Worm (Caenorhabditis elegans) whole organism, midembryonic: ENCODE data around the gene rps-9.

ENCODE experiments used
- T22C8.4 ChIP-seq: fragments of 200-800 bp; sonication (Bioruptor generic); IDR thresholded peaks from 2 replicates; pipeline ENCODE4 v1.3.6; 2022; ENCODE audit warnings: missing genetic modification characterization, missing compliant biosample characterization
- cog-1 ChIP-seq: sonication (generic microtip); optimal IDR thresholded peaks from 2 replicates; lab custom pipeline; 2016; ENCODE audit warnings: missing genetic modification characterization, missing compliant biosample characterization
- flt-1 ChIP-seq: fragments of 200-800 bp; sonication (Bioruptor generic); IDR thresholded peaks from 2 replicates; pipeline ENCODE4 v1.3.6; 2022; ENCODE audit warnings: missing genetic modification characterization, missing compliant biosample characterization
- klf-2 ChIP-seq: fragments of 200-800 bp; sonication (Bioruptor generic); conservative IDR thresholded peaks from 2 replicates; pipeline ENCODE4 v1.3.6; 2022; ENCODE audit warnings: missing genetic modification reagents, missing genetic modification characterization, missing compliant biosample characterization
- ref-1 ChIP-seq: fragments of 200-800 bp; sonication (Bioruptor generic); conservative IDR thresholded peaks from 2 replicates; pipeline ENCODE4 v1.3.6; 2022; ENCODE audit warnings: missing genetic modification reagents, missing genetic modification characterization, missing compliant biosample characterization
- tab-1 ChIP-seq: fragments of 200-800 bp; sonication (Bioruptor generic); IDR thresholded peaks from 2 replicates; pipeline ENCODE4 v1.3.6; 2022; ENCODE audit warnings: missing genetic modification characterization, missing compliant biosample characterization
- ztf-23 ChIP-seq: fragments of 200-800 bp; sonication (Bioruptor generic); IDR thresholded peaks from 2 replicates; pipeline ENCODE4 v1.3.6; 2022; ENCODE audit warnings: missing genetic modification reagents, missing genetic modification characterization, missing compliant biosample characterization

DNA sequence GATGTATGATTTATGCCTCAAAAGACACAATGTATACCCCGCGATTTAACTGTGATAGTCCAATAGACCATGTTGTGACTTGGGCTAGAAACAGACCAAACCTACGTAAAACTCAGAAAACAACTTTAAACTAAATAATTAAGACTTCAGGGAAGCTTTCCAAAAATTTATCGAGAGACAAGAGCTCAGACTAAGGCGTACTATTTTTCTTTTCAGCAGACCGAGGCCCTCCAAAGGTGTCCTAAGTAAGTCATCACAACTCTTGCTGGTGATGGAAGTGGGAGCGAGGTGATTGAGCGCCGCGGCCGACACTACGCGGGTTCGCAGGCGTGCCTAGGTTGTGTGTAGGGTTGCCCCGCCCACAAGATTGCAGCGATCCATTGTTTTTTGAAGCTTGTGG is 40.9 kb upstream of the rps-9 start:
- TF ChIP-seq ztf-23 (GFP tag; lab: Robert Waterston, UW) (no peak), klf-2 (no peak), tab-1 (GFP tag; lab: Robert Waterston, UW) (no peak), ref-1 (GFP tag; lab: Robert Waterston, UW) (no peak), T22C8.4 (GFP tag; lab: Robert Waterston, UW) (no peak), flt-1 (GFP tag; lab: Robert Waterston, UW) (no peak), cog-1 (tag; lab: Kevin White, UChicago) (no peak)
